Worm (Caenorhabditis elegans) whole organism, L4 larva: Measurements from ENCODE around the gene K11D12.14.

Source experiments
- aha-1 ChIP-seq: fragments of 150-350 bp; peaks from one replicate; lab custom pipeline; 2014; ENCODE audit warnings: missing biosample characterization, missing genetic modification characterization
- cey-2 ChIP-seq: sonication (generic microtip); optimal IDR thresholded peaks from 3 replicates; lab custom pipeline; 2017; ENCODE audit warnings: missing genetic modification characterization, mild to moderate bottlenecking, missing compliant biosample characterization, antibody characterized with exemption, borderline replicate concordance; ENCODE audit not compliant: insufficient read depth
- dmd-6 ChIP-seq: fragments of 200-800 bp; sonication (Bioruptor generic); IDR thresholded peaks from 2 replicates; pipeline ENCODE4 v1.3.6; 2022; ENCODE audit warnings: missing genetic modification reagents, missing genetic modification characterization, missing compliant biosample characterization
- lin-39 ChIP-seq: fragments of 150-350 bp; optimal IDR thresholded peaks from 2 replicates; lab custom pipeline; 2014; ENCODE audit warnings: missing biosample characterization, missing genetic modification reagents, missing genetic modification characterization
- madf-5 ChIP-seq, 2 experiments: fragments of 200-800 bp; sonication (Bioruptor generic); IDR thresholded peaks; 2 replicates each; pipeline ENCODE4 v1.3.6; 2022; ENCODE audit warnings: missing compliant biosample characterization in 2 of 2, missing genetic modification characterization in 2 of 2
- nhr-102 ChIP-seq: sonication (generic microtip); optimal IDR thresholded peaks from 2 replicates; lab custom pipeline; 2016; ENCODE audit warnings: mild to moderate bottlenecking, missing genetic modification characterization, moderate library complexity, missing compliant biosample characterization
- nhr-11 ChIP-seq: fragments of 150-350 bp; optimal IDR thresholded peaks from 2 replicates; lab custom pipeline; 2014; ENCODE audit warnings: missing biosample characterization, missing genetic modification characterization
- nhr-28 ChIP-seq: fragments of 150-350 bp; optimal IDR thresholded peaks from 2 replicates; lab custom pipeline; 2014; ENCODE audit warnings: missing biosample characterization, missing genetic modification characterization
- set-16 ChIP-seq: fragments of 200-800 bp; sonication (Bioruptor generic); IDR thresholded peaks from 2 replicates; pipeline ENCODE4 v1.3.6; 2022; ENCODE audit warnings: missing genetic modification reagents, missing genetic modification characterization, missing compliant biosample characterization
- vab-7 ChIP-seq: fragments of 200-800 bp; sonication (Bioruptor generic); IDR thresholded peaks from 2 replicates; pipeline ENCODE4 v1.3.6; 2022; ENCODE audit warnings: missing genetic modification reagents, missing genetic modification characterization, missing compliant biosample characterization

- TF ChIP-seq nhr-28 (tag; lab: Kevin White, UChicago): peak; percentile 53
- no peak for TF ChIP-seq madf-5 (GFP tag; IDR thresholded peaks at IDR 0.05; lab: Robert Waterston, UW)
- TF ChIP-seq set-16 (GFP tag; lab: Robert Waterston, UW): no peak
- no peak for TF ChIP-seq nhr-102
- TF ChIP-seq lin-39 (tag; lab: Kevin White, UChicago): no peak
- TF ChIP-seq aha-1 (tag; lab: Kevin White, UChicago): no peak
- no peak for TF ChIP-seq cey-2 (tag; lab: Kevin White, UChicago)
- peak; percentile 66 for TF ChIP-seq dmd-6 (GFP tag; lab: Robert Waterston, UW)
- TF ChIP-seq vab-7 (GFP tag; lab: Robert Waterston, UW): no peak
- TF ChIP-seq nhr-11: no peak
Observed at ce11 chrV:5012193-5012853, 37.1 kb upstream of the K11D12.14 start, which contains the start of gene srr-6.
